Worm (Caenorhabditis elegans): ENCODE measurements around the gene math-15.

- TF ChIP-seq snu-23 (GFP tag; optimal IDR thresholded peaks at IDR 0.05), result no peak
- TF ChIP-seq alr-1 (tag; optimal IDR thresholded peaks at IDR 0.05; ENCODE audit: borderline replicate concordance), result no peak
- TF ChIP-seq nhr-84 (tag; optimal IDR thresholded peaks at IDR 0.05), result no peak
- no peak for TF ChIP-seq ama-1 (optimal IDR thresholded peaks at IDR 0.05)
- TF ChIP-seq lin-39 (tag; optimal IDR thresholded peaks at IDR 0.05), result no peak
- TF ChIP-seq mep-1 (tag; optimal IDR thresholded peaks at IDR 0.05), result no peak
- TF ChIP-seq egl-27 (tag; optimal IDR thresholded peaks at IDR 0.05), result no peak
- no peak for TF ChIP-seq C34B4.2 (tag; optimal IDR thresholded peaks at IDR 0.05)
- no peak for TF ChIP-seq nhr-77 (tag; optimal IDR thresholded peaks at IDR 0.05)
- no peak for TF ChIP-seq snpc-4 (tag; optimal IDR thresholded peaks at IDR 0.05)
- no peak for TF ChIP-seq jun-1 (tag; optimal IDR thresholded peaks at IDR 0.05)
- no peak for TF ChIP-seq dsc-1 (tag; optimal IDR thresholded peaks at IDR 0.05)
- TF ChIP-seq lir-3 (tag; optimal IDR thresholded peaks at IDR 0.05; ENCODE audit: poor library complexity), result no peak
Observed at ce11 chrII:1869120-1869519, 2.9 kb downstream of the math-15 start, which contains the start of gene math-14.

All from whole organism, L1 larva.